Worm (Caenorhabditis elegans) whole organism, L3 larva: ENCODE results near the gene grd-3.

ENCODE experiments used
- ZK546.5 ChIP-seq: sonication (generic microtip); optimal IDR thresholded peaks from 2 replicates; lab custom pipeline; 2017; ENCODE audit warnings: missing biosample characterization, missing genetic modification characterization
- ceh-82 ChIP-seq: fragments of 150-350 bp; optimal IDR thresholded peaks from 2 replicates; lab custom pipeline; 2014; ENCODE audit warnings: missing biosample characterization, missing genetic modification characterization
- daf-12 ChIP-seq: fragments of 150-350 bp; optimal IDR thresholded peaks from 2 replicates; lab custom pipeline; 2014; ENCODE audit warnings: missing biosample characterization, missing genetic modification reagents, missing genetic modification characterization
- fkh-10 ChIP-seq: sonication (generic microtip); optimal IDR thresholded peaks from 2 replicates; lab custom pipeline; 2017; ENCODE audit warnings: missing biosample characterization, missing genetic modification reagents, missing genetic modification characterization
- nhr-77 ChIP-seq: fragments of 150-350 bp; optimal IDR thresholded peaks from 2 replicates; lab custom pipeline; 2014; ENCODE audit warnings: missing biosample characterization, missing genetic modification characterization
- pha-4 ChIP-seq: fragments of 150-350 bp; optimal IDR thresholded peaks from 2 replicates; lab custom pipeline; 2014; ENCODE audit warnings: missing biosample characterization, missing genetic modification reagents, missing genetic modification characterization
- sea-2 ChIP-seq: fragments of 150-350 bp; sonication (generic microtip); optimal IDR thresholded peaks from 4 replicates; lab custom pipeline; 2014; ENCODE audit warnings: missing biosample characterization, missing genetic modification reagents, missing genetic modification characterization
- tbx-2 ChIP-seq: sonication (generic microtip); optimal IDR thresholded peaks from 2 replicates; lab custom pipeline; 2016; ENCODE audit warnings: mild to moderate bottlenecking, missing genetic modification characterization, missing compliant biosample characterization

DNA sequence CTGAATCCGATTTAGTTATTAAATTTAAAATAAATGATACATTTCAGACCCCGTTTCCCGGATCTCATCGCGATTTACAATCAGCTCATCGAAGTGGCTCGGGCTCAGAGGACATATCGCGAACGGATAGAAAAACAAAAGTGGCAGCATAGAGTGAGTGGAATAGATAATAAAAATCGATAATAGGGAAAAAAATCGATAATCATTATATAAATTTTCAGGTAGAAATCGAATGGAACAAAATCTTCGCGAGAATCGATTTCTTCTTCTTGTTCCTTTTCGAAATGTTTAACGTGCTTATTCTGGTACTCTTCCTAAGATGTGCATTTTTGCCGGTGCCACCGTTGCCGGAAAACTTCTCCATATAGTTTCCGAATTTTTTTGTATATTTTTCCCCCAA lies 20.7 kb upstream of the grd-3 start:
- TF ChIP-seq sea-2: no peak
- TF ChIP-seq tbx-2 (tag; lab: Kevin White, UChicago): no peak
- no peak for TF ChIP-seq ceh-82 (tag; lab: Kevin White, UChicago)
- no peak for TF ChIP-seq ZK546.5 (tag; lab: Kevin White, UChicago)
- TF ChIP-seq fkh-10 (GFP tag; lab: Kevin White, UChicago): no peak
- TF ChIP-seq nhr-77 (tag; lab: Kevin White, UChicago): no peak
- TF ChIP-seq daf-12 (tag; lab: Kevin White, UChicago): no peak
- TF ChIP-seq pha-4: no peak
